Fruit fly (Drosophila melanogaster) whole organism, embryonic: ENCODE data around the gene mRpS31.

ENCODE experiments used
- ATbp ChIP-seq: fragments of 200-800 bp; sonication (Bioruptor generic); optimal IDR thresholded peaks from 2 replicates; lab custom pipeline; 2017; ENCODE audit warnings: missing biosample characterization, mild to moderate bottlenecking, missing genetic modification characterization, missing genetic modification reagents
- CG10979 ChIP-seq: fragments of 200-800 bp; sonication (Bioruptor generic); optimal IDR thresholded peaks from 2 replicates; lab custom pipeline; 2018; ENCODE audit warnings: missing biosample characterization, mild to moderate bottlenecking, missing genetic modification characterization, moderate library complexity
- CG11247 ChIP-seq: fragments of 200-800 bp; sonication (Bioruptor generic); IDR thresholded peaks from 2 replicates; pipeline ENCODE4 v1.3.6; 2022; ENCODE audit warnings: missing biosample characterization, missing genetic modification characterization
- CG12219 ChIP-seq: fragments of 200-800 bp; sonication (Bioruptor generic); optimal IDR thresholded peaks from 3 replicates; lab custom pipeline; 2018; ENCODE audit warnings: missing biosample characterization, mild to moderate bottlenecking, missing genetic modification characterization
- CG12744 ChIP-seq: fragments of 200-800 bp; sonication (Bioruptor generic); optimal IDR thresholded peaks from 2 replicates; lab custom pipeline; 2016; ENCODE audit warnings: missing biosample characterization, missing genetic modification characterization
- CG13424 ChIP-seq: fragments of 200-800 bp; sonication (Bioruptor generic); optimal IDR thresholded peaks from 2 replicates; lab custom pipeline; 2019; ENCODE audit warnings: missing biosample characterization, mild to moderate bottlenecking, missing genetic modification characterization, moderate library complexity
- CG15479 ChIP-seq: fragments of 200-800 bp; sonication (Bioruptor generic); optimal IDR thresholded peaks from 3 replicates; lab custom pipeline; 2019; ENCODE audit warnings: missing biosample characterization, mild to moderate bottlenecking, missing genetic modification characterization, moderate library complexity
- CG16815 ChIP-seq: fragments of 200-800 bp; sonication (Bioruptor generic); optimal IDR thresholded peaks from 3 replicates; lab custom pipeline; 2017; ENCODE audit warnings: missing biosample characterization, mild to moderate bottlenecking, missing genetic modification characterization
- CG17361 ChIP-seq: fragments of 200-800 bp; sonication (Bioruptor generic); IDR thresholded peaks from 3 replicates; pipeline ENCODE4 v1.3.6; 2022; ENCODE audit warnings: missing biosample characterization, missing genetic modification characterization
- CG17385 ChIP-seq: fragments of 200-800 bp; sonication (Bioruptor generic); optimal IDR thresholded peaks from 3 replicates; lab custom pipeline; 2018; ENCODE audit warnings: missing biosample characterization, mild to moderate bottlenecking, missing genetic modification characterization
- CG17829 ChIP-seq: fragments of 200-800 bp; optimal IDR thresholded peaks from 2 replicates; lab custom pipeline; 2019; ENCODE audit warnings: missing biosample characterization, mild to moderate bottlenecking, missing genetic modification characterization, moderate library complexity
- CG2712 ChIP-seq: fragments of 200-800 bp; optimal IDR thresholded peaks from 3 replicates; lab custom pipeline; 2019; ENCODE audit warnings: missing biosample characterization, mild to moderate bottlenecking, missing genetic modification characterization, moderate library complexity
- CG30431 ChIP-seq: fragments of 200-800 bp; sonication (Bioruptor generic); optimal IDR thresholded peaks from 2 replicates; lab custom pipeline; 2017; ENCODE audit warnings: missing biosample characterization, missing genetic modification characterization
- CG3281 ChIP-seq: fragments of 200-800 bp; sonication (Bioruptor generic); optimal IDR thresholded peaks from 3 replicates; lab custom pipeline; 2017; ENCODE audit warnings: missing biosample characterization, mild to moderate bottlenecking, missing genetic modification characterization
- CG4328 ChIP-seq: fragments of 200-800 bp; sonication (Bioruptor generic); optimal IDR thresholded peaks from 3 replicates; lab custom pipeline; 2017; ENCODE audit warnings: missing biosample characterization, missing genetic modification reagents, missing genetic modification characterization
- CG8359 ChIP-seq: fragments of 200-800 bp; sonication (Bioruptor generic); optimal IDR thresholded peaks from 2 replicates; lab custom pipeline; 2017; ENCODE audit warnings: missing biosample characterization, mild to moderate bottlenecking, missing genetic modification characterization, borderline replicate concordance
- CG8765 ChIP-seq: fragments of 200-800 bp; sonication (Bioruptor generic); IDR thresholded peaks from 2 replicates; pipeline ENCODE4 v1.3.6; 2022; ENCODE audit warnings: missing biosample characterization, missing genetic modification characterization
- CG9727 ChIP-seq: fragments of 200-800 bp; sonication (Bioruptor generic); optimal IDR thresholded peaks from 3 replicates; lab custom pipeline; 2017; ENCODE audit warnings: missing biosample characterization, mild to moderate bottlenecking, missing genetic modification characterization
- CG9932 ChIP-seq: fragments of 200-800 bp; sonication (Bioruptor generic); IDR thresholded peaks from 2 replicates; pipeline ENCODE4 v1.3.6; 2022; ENCODE audit warnings: missing biosample characterization, missing genetic modification characterization
- D ChIP-seq, 2 experiments: fragments of 200-800 bp in 1 of 2; fragments of >200 bp in 1 of 2; sonication (Bioruptor generic) in 1 of 2; optimal IDR thresholded peaks; 2 replicates in 1 of 2; 3 replicates in 1 of 2; lab custom pipeline; 2017; ENCODE audit warnings: mild to moderate bottlenecking in 1 of 2, missing biosample characterization in 1 of 2, missing genetic modification characterization in 1 of 2, missing genetic modification reagents in 1 of 2
- D19A ChIP-seq: fragments of 200-800 bp; optimal IDR thresholded peaks from 3 replicates; lab custom pipeline; 2019; ENCODE audit warnings: missing biosample characterization, mild to moderate bottlenecking, missing genetic modification characterization, moderate library complexity
- Doc2 ChIP-seq: fragments of 200-800 bp; sonication (Bioruptor generic); IDR thresholded peaks from 2 replicates; pipeline ENCODE4 v1.3.6; 2022; ENCODE audit warnings: missing biosample characterization, missing genetic modification characterization
- Doc3 ChIP-seq: fragments of 200-800 bp; sonication (Bioruptor generic); IDR thresholded peaks from 3 replicates; pipeline ENCODE4 v1.3.6; 2022; ENCODE audit warnings: missing biosample characterization, missing genetic modification characterization; ENCODE audit not compliant: partially characterized antibody
- Ets65A ChIP-seq: fragments of 200-800 bp; sonication (Bioruptor generic); peaks from one replicate; lab custom pipeline; 2016; ENCODE audit warnings: missing biosample characterization, missing genetic modification characterization
- Hmr ChIP-seq: fragments of 200-800 bp; sonication (Bioruptor generic); optimal IDR thresholded peaks from 3 replicates; lab custom pipeline; 2017; ENCODE audit warnings: mild to moderate bottlenecking, missing biosample characterization, missing genetic modification reagents, missing genetic modification characterization
- Max ChIP-seq: fragments of 200-800 bp; sonication (Bioruptor generic); optimal IDR thresholded peaks from 2 replicates; lab custom pipeline; 2016; ENCODE audit warnings: missing biosample characterization, mild to moderate bottlenecking, missing genetic modification characterization
- Mes4 ChIP-seq: fragments of 200-800 bp; sonication (Bioruptor generic); optimal IDR thresholded peaks from 2 replicates; lab custom pipeline; 2016; ENCODE audit warnings: missing biosample characterization, missing genetic modification characterization
- Scr ChIP-seq: fragments of 200-800 bp; sonication (Bioruptor generic); IDR thresholded peaks from 2 replicates; pipeline ENCODE4 v1.3.6; 2022; ENCODE audit warnings: missing biosample characterization, missing genetic modification characterization; ENCODE audit not compliant: partially characterized antibody
- Trl ChIP-seq, 3 experiments: fragments of >200 bp in 2 of 3; fragments of 200-800 bp in 1 of 3; sonication (Bioruptor generic) in 1 of 3; optimal IDR thresholded peaks; 2 replicates in 1 of 3; 3 replicates in 2 of 3; lab custom pipeline; 2016 to 2017; ENCODE audit warnings: missing biosample characterization in 1 of 3, missing genetic modification characterization in 1 of 3
- Xrp1 ChIP-seq: fragments of 200-800 bp; sonication (Bioruptor generic); IDR thresholded peaks from 2 replicates; pipeline ENCODE4 v1.3.6; 2022; ENCODE audit warnings: missing biosample characterization, missing genetic modification characterization
- ato ChIP-seq: fragments of 200-800 bp; sonication (Bioruptor generic); IDR thresholded peaks from 2 replicates; pipeline ENCODE4 v1.3.6; 2022; ENCODE audit warnings: missing biosample characterization, missing genetic modification characterization; ENCODE audit not compliant: partially characterized antibody
- bsh ChIP-seq, 2 experiments: fragments of 200-800 bp; sonication (Bioruptor generic); optimal IDR thresholded peaks; 2 replicates each; lab custom pipeline; 2017 to 2018; ENCODE audit warnings: mild to moderate bottlenecking in 2 of 2, missing biosample characterization in 2 of 2, missing genetic modification characterization in 2 of 2, moderate library complexity in 1 of 2
- ci ChIP-seq: fragments of 200-800 bp; sonication (Bioruptor generic); IDR thresholded peaks from 3 replicates; pipeline ENCODE4 v1.3.6; 2022; ENCODE audit warnings: missing biosample characterization, missing genetic modification characterization
- dmrt11E ChIP-seq: fragments of 200-800 bp; sonication (Bioruptor generic); optimal IDR thresholded peaks from 3 replicates; lab custom pipeline; 2018; ENCODE audit warnings: missing biosample characterization, mild to moderate bottlenecking, missing genetic modification characterization, moderate library complexity
- fu2 ChIP-seq: fragments of 200-800 bp; sonication (Bioruptor generic); optimal IDR thresholded peaks from 2 replicates; lab custom pipeline; 2016; ENCODE audit warnings: missing biosample characterization, missing genetic modification characterization
- gem ChIP-seq: fragments of 200-800 bp; sonication (Bioruptor generic); optimal IDR thresholded peaks from 2 replicates; lab custom pipeline; 2019; ENCODE audit warnings: missing biosample characterization, mild to moderate bottlenecking, missing genetic modification characterization, moderate library complexity
- gro ChIP-seq: fragments of 200-800 bp; sonication (Bioruptor generic); optimal IDR thresholded peaks from 2 replicates; lab custom pipeline; 2016; ENCODE audit warnings: missing biosample characterization, missing genetic modification characterization
- ind ChIP-seq: fragments of 200-800 bp; sonication (Bioruptor generic); optimal IDR thresholded peaks from 3 replicates; lab custom pipeline; 2016; ENCODE audit warnings: missing biosample characterization, missing genetic modification characterization
- lov ChIP-seq, 2 experiments: fragments of 200-800 bp in 1 of 2; fragments of >200 bp in 1 of 2; sonication (Bioruptor generic) in 1 of 2; IDR thresholded peaks in 1 of 2; optimal IDR thresholded peaks in 1 of 2; 2 replicates in 1 of 2; 3 replicates in 1 of 2; pipeline versions ENCODE4 v1.3.6 to Lab custom; 2017 to 2022; ENCODE audit warnings: missing biosample characterization in 1 of 2, missing genetic modification characterization in 1 of 2
- maf-S ChIP-seq: fragments of 200-800 bp; sonication (Bioruptor generic); optimal IDR thresholded peaks from 2 replicates; lab custom pipeline; 2016; ENCODE audit warnings: missing biosample characterization, missing genetic modification characterization
- odd ChIP-seq: fragments of 200-800 bp; sonication (Bioruptor generic); optimal IDR thresholded peaks from 2 replicates; lab custom pipeline; 2017; ENCODE audit warnings: missing biosample characterization, mild to moderate bottlenecking, missing genetic modification characterization
- pb ChIP-seq: fragments of 200-800 bp; sonication (Bioruptor generic); optimal IDR thresholded peaks from 3 replicates; lab custom pipeline; 2016; ENCODE audit warnings: missing biosample characterization, missing genetic modification characterization
- pfk ChIP-seq: fragments of 200-800 bp; sonication (Bioruptor generic); optimal IDR thresholded peaks from 2 replicates; lab custom pipeline; 2018; ENCODE audit warnings: missing biosample characterization, mild to moderate bottlenecking, missing genetic modification characterization, moderate library complexity
- prd ChIP-seq, 3 experiments: fragments of >200 bp in 2 of 3; fragments of 200-800 bp in 1 of 3; sonication (Bioruptor generic) in 1 of 3; optimal IDR thresholded peaks in 2 of 3; IDR thresholded peaks in 1 of 3; 2 replicates in 2 of 3; 3 replicates in 1 of 3; pipeline versions ENCODE4 v1.3.6 to Lab custom; 2017 to 2022; ENCODE audit warnings: missing biosample characterization in 1 of 3, missing genetic modification characterization in 1 of 3
- ranshi ChIP-seq: fragments of 200-800 bp; sonication (Bioruptor generic); IDR thresholded peaks from 2 replicates; pipeline ENCODE4 v1.3.6; 2022; ENCODE audit warnings: missing biosample characterization, missing genetic modification characterization
- tll ChIP-seq, 2 experiments: fragments of 200-800 bp in 1 of 2; fragments of >200 bp in 1 of 2; sonication (Bioruptor generic) in 1 of 2; optimal IDR thresholded peaks; 2 replicates each; lab custom pipeline; 2017 to 2019; ENCODE audit warnings: missing biosample characterization in 2 of 2, missing genetic modification characterization in 2 of 2, mild to moderate bottlenecking in 1 of 2, moderate library complexity in 1 of 2
- ttk ChIP-seq: fragments of 200-800 bp; sonication (Bioruptor generic); IDR thresholded peaks from 2 replicates; pipeline ENCODE4 v2.1.2; 2022; ENCODE audit warnings: missing biosample characterization, missing genetic modification characterization
- zen ChIP-seq: fragments of 200-800 bp; sonication (Bioruptor generic); optimal IDR thresholded peaks from 3 replicates; lab custom pipeline; 2018; ENCODE audit warnings: missing biosample characterization, mild to moderate bottlenecking, missing genetic modification characterization, moderate library complexity

Gene mRpS31

dm6 chr3L:16017528-16018250 lies 12.7 kb downstream of the mRpS31 start:
- TF ChIP-seq CG3281: no peak
- TF ChIP-seq CG16815 (GFP tag; lab: Kevin White, UChicago): no peak
- no peak for TF ChIP-seq ranshi (GFP tag; lab: Robert Waterston, UW)
- no peak for TF ChIP-seq Trl (optimal IDR thresholded peaks at IDR 0.05; lab: Kevin White, UChicago)
- TF ChIP-seq Trl (GFP tag; optimal IDR thresholded peaks at IDR 0.05; lab: Kevin White, UChicago): no peak
- TF ChIP-seq CG2712 (tag; lab: Kevin White, UChicago): no peak
- no peak for TF ChIP-seq Doc2 (GFP tag; lab: Robert Waterston, UW)
- TF ChIP-seq bsh (GFP tag; optimal IDR thresholded peaks at IDR 0.05; lab: Kevin White, UChicago): no peak
- TF ChIP-seq Mes4: no peak
- peak in 1 of 2 experiments; percentile 85 for TF ChIP-seq tll (GFP tag; optimal IDR thresholded peaks at IDR 0.05; lab: Kevin White, UChicago)
- no peak for TF ChIP-seq ato (GFP tag; lab: Robert Waterston, UW)
- TF ChIP-seq CG9727 (GFP tag; lab: Kevin White, UChicago): no peak
- no peak for TF ChIP-seq Max (GFP tag; lab: Kevin White, UChicago)
- peak; percentile 77 for TF ChIP-seq CG15479 (GFP tag; lab: Kevin White, UChicago)
- TF ChIP-seq ATbp: no peak
- TF ChIP-seq ind: no peak
- no peak for TF ChIP-seq fu2 (GFP tag; lab: Kevin White, UChicago)
- TF ChIP-seq pb (GFP tag; lab: Kevin White, UChicago): no peak
- no peak for TF ChIP-seq Scr (GFP tag; lab: Robert Waterston, UW)
- no peak for TF ChIP-seq CG17385 (GFP tag; lab: Kevin White, UChicago)
- no peak for TF ChIP-seq lov (optimal IDR thresholded peaks at IDR 0.05; lab: Kevin White, UChicago)
- no peak for TF ChIP-seq lov (GFP tag; IDR thresholded peaks at IDR 0.05; lab: Robert Waterston, UW)
- TF ChIP-seq Doc3 (GFP tag; lab: Robert Waterston, UW): 0 out of 3 replicates have a peak, but pooled peaks have one; percentile 29
- no peak for TF ChIP-seq Hmr (GFP tag; lab: Kevin White, UChicago)
- no peak for TF ChIP-seq CG8359 (GFP tag; lab: Kevin White, UChicago)
- peak; percentile 94 for TF ChIP-seq D (optimal IDR thresholded peaks at IDR 0.05; lab: Kevin White, UChicago)
- no peak for TF ChIP-seq D (GFP tag; optimal IDR thresholded peaks at IDR 0.05; lab: Kevin White, UChicago)
- no peak for TF ChIP-seq D19A (tag; lab: Kevin White, UChicago)
- TF ChIP-seq CG11247: no peak
- TF ChIP-seq CG8765 (GFP tag; lab: Robert Waterston, UW): no peak
- no peak for TF ChIP-seq prd (optimal IDR thresholded peaks at IDR 0.05; lab: Kevin White, UChicago)
- no peak for TF ChIP-seq prd (GFP tag; IDR thresholded peaks at IDR 0.05; lab: Robert Waterston, UW)
- no peak for TF ChIP-seq maf-S (GFP tag; lab: Kevin White, UChicago)
- no peak for TF ChIP-seq CG12219 (GFP tag; lab: Kevin White, UChicago)
- TF ChIP-seq ci (GFP tag; lab: Robert Waterston, UW): no peak
- TF ChIP-seq CG9932 (GFP tag; lab: Robert Waterston, UW): no peak
- peak; percentile 3 for TF ChIP-seq Ets65A (GFP tag; lab: Kevin White, UChicago)
- TF ChIP-seq CG13424: no peak
- TF ChIP-seq CG12744 (GFP tag; lab: Kevin White, UChicago): no peak
- no peak for TF ChIP-seq odd (GFP tag; lab: Kevin White, UChicago)

DNA sequence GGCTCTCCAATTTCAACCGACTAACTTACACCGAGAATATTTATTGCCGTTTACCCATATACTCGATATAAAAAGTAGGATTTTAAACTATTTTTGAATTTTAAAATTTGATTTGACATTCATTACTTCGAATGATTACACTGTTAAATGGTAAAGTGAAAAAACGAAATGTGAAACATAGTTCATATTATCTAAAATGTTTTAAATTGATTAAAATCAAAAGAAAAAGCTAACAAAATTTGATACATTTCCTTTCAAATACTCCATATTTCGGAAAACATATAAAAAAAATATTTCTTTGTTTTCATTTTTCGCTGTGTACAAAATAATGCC lies 13.2 kb downstream of the mRpS31 start:
- TF ChIP-seq zen (tag; lab: Kevin White, UChicago) (peak; percentile 55), CG10979 (tag; lab: Kevin White, UChicago) (peak; percentile 2), pfk (GFP tag; lab: Kevin White, UChicago) (no peak), CG17829 (peak; percentile 20), CG4328 (GFP tag; lab: Kevin White, UChicago) (no peak), CG30431 (no peak), CG17361 (GFP tag; lab: Robert Waterston, UW) (0 out of 3 replicates have a peak, but pooled peaks have one; percentile 26), gem (tag; lab: Kevin White, UChicago) (peak; percentile 27), dmrt11E (tag; lab: Kevin White, UChicago) (peak; percentile 37), ttk (GFP tag; lab: Robert Waterston, UW) (no peak), Xrp1 (GFP tag; lab: Robert Waterston, UW) (peak; percentile 32; the same call in 1 of the 2 replicates), D19A (tag; lab: Kevin White, UChicago) (peak; percentile 10), gro (GFP tag; lab: Kevin White, UChicago) (no peak)
